Worm (Caenorhabditis elegans): ENCODE results near the gene F54F7.3.

The F54F7.3 gene

DNA sequence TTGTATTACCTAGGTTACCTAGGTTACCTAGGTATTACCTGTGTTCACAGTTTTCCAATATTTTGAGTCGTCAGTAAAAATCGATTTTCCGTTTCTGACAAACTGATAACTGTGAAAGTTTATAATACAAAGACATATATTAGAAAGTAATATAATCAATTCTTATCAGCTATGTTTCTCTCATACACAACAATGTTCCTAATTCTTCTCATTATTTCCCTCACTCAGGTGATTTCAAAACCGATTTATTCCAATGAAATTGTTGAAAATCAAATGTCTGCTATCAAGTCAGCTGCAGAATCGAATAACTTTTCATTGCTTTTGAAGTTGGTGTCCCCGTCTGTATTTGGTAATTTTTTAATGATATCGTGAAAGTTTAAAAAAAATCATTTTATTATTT lies 45.9 kb downstream of the F54F7.3 start, which contains the start of gene C34E11.4:
TSS of gene C34E11.4 (plus strand) at position 154 of the 400 bp plus-strand sequence.
- TF ChIP-seq tbx-37 (GFP tag; conservative IDR thresholded peaks at IDR 0.05) (no peak), tbx-11 (GFP tag; IDR thresholded peaks at IDR 0.05) (no peak), scrt-1 (GFP tag; IDR thresholded peaks at IDR 0.05) (no peak), aly-1 (tag; optimal IDR thresholded peaks at IDR 0.05) (no peak), flt-1 (GFP tag; IDR thresholded peaks at IDR 0.05) (no peak), ets-7 (tag; optimal IDR thresholded peaks at IDR 0.05) (no peak), pes-1 (GFP tag; IDR thresholded peaks at IDR 0.05) (no peak), hmbx-1 (tag; optimal IDR thresholded peaks at IDR 0.05) (no peak), ama-1 (optimal IDR thresholded peaks at IDR 0.05) (no peak), B0310.2 (tag; optimal IDR thresholded peaks at IDR 0.05) (no peak), F13C5.2 (tag; optimal IDR thresholded peaks at IDR 0.05) (no peak), ceh-13 (GFP tag; optimal IDR thresholded peaks at IDR 0.05) (no peak), hnd-1 (tag; optimal IDR thresholded peaks at IDR 0.05) (no peak), ceh-36 (tag; optimal IDR thresholded peaks at IDR 0.05) (no peak)
